Worm (Caenorhabditis elegans) whole organism, L4 larva: Measurements from ENCODE around the gene mmcm-1.

Experiments
- F10B5.3 ChIP-seq: sonication (generic microtip); optimal IDR thresholded peaks from 2 replicates; lab custom pipeline; 2016; ENCODE audit warnings: mild to moderate bottlenecking, missing genetic modification characterization, missing compliant biosample characterization
- F26F4.8 ChIP-seq: fragments of 200-800 bp; sonication (Bioruptor generic); conservative IDR thresholded peaks from 2 replicates; pipeline ENCODE4 v1.3.6; 2022; ENCODE audit warnings: missing genetic modification characterization, missing compliant biosample characterization
- F37D6.2 ChIP-seq: sonication (generic microtip); optimal IDR thresholded peaks from 2 replicates; lab custom pipeline; 2016; ENCODE audit warnings: mild to moderate bottlenecking, missing genetic modification characterization, missing compliant biosample characterization
- R02D3.7 ChIP-seq: fragments of 150-350 bp; sonication (generic microtip); optimal IDR thresholded peaks from 3 replicates; lab custom pipeline; 2014; ENCODE audit warnings: missing biosample characterization, missing genetic modification characterization
- T20F7.1 ChIP-seq: fragments of 200-800 bp; sonication (Bioruptor generic); optimal IDR thresholded peaks from 2 replicates; lab custom pipeline; 2018; ENCODE audit warnings: mild to moderate bottlenecking, missing genetic modification characterization, missing compliant biosample characterization
- ceh-28 ChIP-seq: fragments of 150-350 bp; optimal IDR thresholded peaks from 2 replicates; lab custom pipeline; 2014; ENCODE audit warnings: missing biosample characterization, missing genetic modification reagents, missing genetic modification characterization
- ceh-44 ChIP-seq: fragments of 200-800 bp; sonication (Bioruptor generic); IDR thresholded peaks from 2 replicates; pipeline ENCODE4 v1.3.6; 2022; ENCODE audit warnings: missing genetic modification reagents, missing genetic modification characterization, missing compliant biosample characterization
- ceh-62 ChIP-seq: sonication (generic microtip); optimal IDR thresholded peaks from 2 replicates; lab custom pipeline; 2017; ENCODE audit warnings: missing biosample characterization, missing genetic modification characterization
- ceh-82 ChIP-seq: sonication (generic microtip); optimal IDR thresholded peaks from 2 replicates; lab custom pipeline; 2017; ENCODE audit warnings: missing biosample characterization, missing genetic modification characterization
- ces-1 ChIP-seq: fragments of 150-350 bp; sonication (generic microtip); optimal IDR thresholded peaks from 4 replicates; lab custom pipeline; 2014; ENCODE audit warnings: missing biosample characterization, missing genetic modification reagents, missing genetic modification characterization
- cey-2 ChIP-seq: sonication (generic microtip); optimal IDR thresholded peaks from 3 replicates; lab custom pipeline; 2017; ENCODE audit warnings: missing genetic modification characterization, mild to moderate bottlenecking, missing compliant biosample characterization, antibody characterized with exemption, borderline replicate concordance; ENCODE audit not compliant: insufficient read depth
- daf-19 ChIP-seq: fragments of 200-800 bp; sonication (Bioruptor generic); conservative IDR thresholded peaks from 2 replicates; pipeline ENCODE4 v1.3.6; 2022; ENCODE audit warnings: missing genetic modification characterization, missing compliant biosample characterization
- daf-8 ChIP-seq: fragments of 200-800 bp; sonication (Bioruptor generic); IDR thresholded peaks from 2 replicates; pipeline ENCODE4 v1.3.6; 2022; ENCODE audit warnings: missing genetic modification characterization, missing compliant biosample characterization
- egl-27 ChIP-seq: sonication (generic microtip); optimal IDR thresholded peaks from 3 replicates; lab custom pipeline; 2017; ENCODE audit warnings: missing biosample characterization, missing genetic modification reagents, missing genetic modification characterization
- egl-43 ChIP-seq: fragments of 200-800 bp; sonication (Bioruptor generic); IDR thresholded peaks from 2 replicates; pipeline ENCODE4 v1.3.6; 2022; ENCODE audit warnings: missing genetic modification reagents, missing genetic modification characterization, missing compliant biosample characterization
- hlh-11 ChIP-seq: fragments of 200-800 bp; sonication (Bioruptor generic); optimal IDR thresholded peaks from 2 replicates; lab custom pipeline; 2018; ENCODE audit warnings: mild to moderate bottlenecking, missing genetic modification characterization, missing compliant biosample characterization
- hlh-30 ChIP-seq: sonication (generic microtip); optimal IDR thresholded peaks from 2 replicates; lab custom pipeline; 2017; ENCODE audit warnings: antibody characterized with exemption, mild to moderate bottlenecking, missing genetic modification characterization, missing compliant biosample characterization; ENCODE audit not compliant: insufficient read depth
- lin-13 ChIP-seq: fragments of 150-350 bp; optimal IDR thresholded peaks from 2 replicates; lab custom pipeline; 2014; ENCODE audit warnings: missing biosample characterization, missing genetic modification reagents, missing genetic modification characterization
- lin-15B ChIP-seq: fragments of 150-350 bp; sonication (generic microtip); optimal IDR thresholded peaks from 3 replicates; lab custom pipeline; 2014; ENCODE audit warnings: missing biosample characterization, missing genetic modification characterization
- lin-29 ChIP-seq: fragments of 200-800 bp; sonication (Bioruptor generic); IDR thresholded peaks from 2 replicates; pipeline ENCODE4 v1.3.6; 2022; ENCODE audit warnings: missing genetic modification reagents, missing genetic modification characterization, missing compliant biosample characterization
- lir-3 ChIP-seq: sonication (generic microtip); optimal IDR thresholded peaks from 2 replicates; lab custom pipeline; 2016; ENCODE audit warnings: mild to moderate bottlenecking, missing genetic modification characterization, missing compliant biosample characterization
- lsy-2 ChIP-seq, 2 experiments: fragments of 150-350 bp in 1 of 2; sonication (generic microtip) in 1 of 2; optimal IDR thresholded peaks; 2 replicates each; lab custom pipeline; 2014 to 2017; ENCODE audit warnings: missing biosample characterization in 2 of 2, missing genetic modification characterization in 2 of 2
- madf-5 ChIP-seq, 2 experiments: fragments of 200-800 bp; sonication (Bioruptor generic); IDR thresholded peaks; 2 replicates each; pipeline ENCODE4 v1.3.6; 2022; ENCODE audit warnings: missing compliant biosample characterization in 2 of 2, missing genetic modification characterization in 2 of 2
- mdl-1 ChIP-seq, 2 experiments: fragments of 150-350 bp in 1 of 2; sonication (generic microtip) in 1 of 2; optimal IDR thresholded peaks; 2 replicates each; lab custom pipeline; 2014 to 2017; ENCODE audit warnings: missing biosample characterization in 2 of 2, missing genetic modification characterization in 2 of 2
- mep-1 ChIP-seq: fragments of 150-350 bp; sonication (generic microtip); optimal IDR thresholded peaks from 3 replicates; lab custom pipeline; 2014; ENCODE audit warnings: missing biosample characterization, missing genetic modification characterization
- mes-2 ChIP-seq: sonication (generic microtip); optimal IDR thresholded peaks from 2 replicates; lab custom pipeline; 2016; ENCODE audit warnings: missing genotype, mild to moderate bottlenecking, missing genetic modification characterization, missing compliant biosample characterization; ENCODE audit not compliant: poor library complexity, severe bottlenecking
- mxl-2 ChIP-seq: fragments of 200-800 bp; sonication (Bioruptor generic); conservative IDR thresholded peaks from 2 replicates; pipeline ENCODE4 v1.3.6; 2022; ENCODE audit warnings: missing genetic modification reagents, missing genetic modification characterization, missing compliant biosample characterization
- mxl-3 ChIP-seq: fragments of 200-800 bp; sonication (Bioruptor generic); optimal IDR thresholded peaks from 2 replicates; lab custom pipeline; 2018; ENCODE audit warnings: mild to moderate bottlenecking, missing genetic modification characterization, missing compliant biosample characterization
- nhr-11 ChIP-seq: fragments of 150-350 bp; optimal IDR thresholded peaks from 2 replicates; lab custom pipeline; 2014; ENCODE audit warnings: missing biosample characterization, missing genetic modification characterization
- nhr-48 ChIP-seq: sonication (generic microtip); optimal IDR thresholded peaks from 2 replicates; lab custom pipeline; 2016; ENCODE audit warnings: mild to moderate bottlenecking, missing genetic modification characterization, missing compliant biosample characterization
- nhr-6 ChIP-seq: fragments of 150-350 bp; optimal IDR thresholded peaks from 2 replicates; lab custom pipeline; 2014; ENCODE audit warnings: missing biosample characterization, missing genetic modification characterization
- nhr-76 ChIP-seq: fragments of 150-350 bp; optimal IDR thresholded peaks from 2 replicates; lab custom pipeline; 2014; ENCODE audit warnings: missing biosample characterization, missing genetic modification characterization
- nhr-77 ChIP-seq: fragments of 150-350 bp; optimal IDR thresholded peaks from 2 replicates; lab custom pipeline; 2014; ENCODE audit warnings: missing biosample characterization, missing genetic modification characterization
- pha-4 ChIP-seq, 2 experiments: fragments of 150-350 bp in 1 of 2; fragments of 200-800 bp in 1 of 2; sonication (Bioruptor generic) in 1 of 2; IDR thresholded peaks in 1 of 2; optimal IDR thresholded peaks in 1 of 2; 2 replicates each; pipeline versions ENCODE4 v1.3.6 to Lab custom; 2014 to 2022; ENCODE audit warnings: missing genetic modification characterization in 2 of 2, missing genetic modification reagents in 2 of 2, missing biosample characterization in 1 of 2, missing compliant biosample characterization in 1 of 2
- saeg-2 ChIP-seq: fragments of 200-800 bp; sonication (Bioruptor generic); IDR thresholded peaks from 2 replicates; pipeline ENCODE4 v1.3.6; 2022; ENCODE audit warnings: missing genetic modification reagents, missing genetic modification characterization, missing compliant biosample characterization
- set-16 ChIP-seq: fragments of 200-800 bp; sonication (Bioruptor generic); IDR thresholded peaks from 2 replicates; pipeline ENCODE4 v1.3.6; 2022; ENCODE audit warnings: missing genetic modification reagents, missing genetic modification characterization, missing compliant biosample characterization
- snpc-4 ChIP-seq: fragments of 150-350 bp; optimal IDR thresholded peaks from 2 replicates; lab custom pipeline; 2014; ENCODE audit warnings: missing biosample characterization, missing genetic modification characterization
- tag-97 ChIP-seq: fragments of 200-800 bp; sonication (Bioruptor generic); IDR thresholded peaks from 2 replicates; pipeline ENCODE4 v1.3.6; 2022; ENCODE audit warnings: missing genetic modification characterization, missing compliant biosample characterization
- tra-1 ChIP-seq: fragments of 200-800 bp; sonication (Bioruptor generic); IDR thresholded peaks from 2 replicates; pipeline ENCODE4 v1.3.6; 2022; ENCODE audit warnings: missing genetic modification reagents, missing genetic modification characterization, missing compliant biosample characterization
- unc-130 ChIP-seq: sonication (generic microtip); optimal IDR thresholded peaks from 2 replicates; lab custom pipeline; 2016; ENCODE audit warnings: missing genetic modification reagents, missing genetic modification characterization, missing compliant biosample characterization
- vab-7 ChIP-seq: fragments of 200-800 bp; sonication (Bioruptor generic); IDR thresholded peaks from 2 replicates; pipeline ENCODE4 v1.3.6; 2022; ENCODE audit warnings: missing genetic modification reagents, missing genetic modification characterization, missing compliant biosample characterization
- zip-11 ChIP-seq: fragments of 200-800 bp; sonication (Bioruptor generic); IDR thresholded peaks from 2 replicates; pipeline ENCODE4 v1.3.6; 2022; ENCODE audit warnings: missing genetic modification characterization, missing compliant biosample characterization
- ztf-11 ChIP-seq: fragments of 150-350 bp; optimal IDR thresholded peaks from 2 replicates; lab custom pipeline; 2014; ENCODE audit warnings: missing biosample characterization, missing genetic modification characterization
- ztf-7 ChIP-seq: fragments of 150-350 bp; optimal IDR thresholded peaks from 2 replicates; lab custom pipeline; 2014; ENCODE audit warnings: missing biosample characterization, missing genetic modification characterization

Gene mmcm-1

DNA sequence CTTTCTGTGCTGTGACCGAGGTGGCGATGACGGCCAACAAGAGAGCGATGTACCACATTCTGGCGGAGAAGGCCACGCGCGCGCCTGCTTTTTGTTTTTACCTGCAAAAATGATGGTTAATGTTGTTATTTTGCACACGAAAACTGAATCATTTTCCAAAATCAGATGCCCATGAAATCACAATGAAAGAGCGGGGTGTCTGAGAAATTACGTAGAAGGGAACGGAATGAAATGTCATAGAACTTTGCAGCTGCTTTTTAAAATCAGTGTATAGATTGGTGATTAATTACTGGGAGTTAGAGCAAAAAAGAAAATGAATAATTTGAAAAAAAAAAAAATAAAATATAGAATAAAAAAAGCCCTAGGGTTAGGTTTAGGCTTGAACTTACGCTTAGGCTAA, 28.3 kb upstream of the mmcm-1 start, which contains the start of gene npl-10:
TSS of gene npl-10 (minus strand) at position 101 of the 400 bp plus-strand sequence.
- TF ChIP-seq hlh-11 (tag; lab: Kevin White, UChicago) (no peak), hlh-30 (tag; lab: Kevin White, UChicago) (no peak), madf-5 (GFP tag; IDR thresholded peaks at IDR 0.05; lab: Robert Waterston, UW) (no peak), ztf-7 (tag; lab: Kevin White, UChicago) (no peak), vab-7 (GFP tag; lab: Robert Waterston, UW) (no peak), mxl-2 (no peak), saeg-2 (GFP tag; lab: Robert Waterston, UW) (no peak), ceh-28 (tag; lab: Kevin White, UChicago) (no peak), ceh-82 (tag; lab: Kevin White, UChicago) (no peak), nhr-6 (no peak), egl-27 (no peak), lin-29 (GFP tag; lab: Robert Waterston, UW) (no peak), ceh-62 (no peak), ztf-11 (no peak), F26F4.8 (GFP tag; lab: Robert Waterston, UW) (no peak), ces-1 (GFP tag; lab: Kevin White, UChicago) (no peak)

DNA sequence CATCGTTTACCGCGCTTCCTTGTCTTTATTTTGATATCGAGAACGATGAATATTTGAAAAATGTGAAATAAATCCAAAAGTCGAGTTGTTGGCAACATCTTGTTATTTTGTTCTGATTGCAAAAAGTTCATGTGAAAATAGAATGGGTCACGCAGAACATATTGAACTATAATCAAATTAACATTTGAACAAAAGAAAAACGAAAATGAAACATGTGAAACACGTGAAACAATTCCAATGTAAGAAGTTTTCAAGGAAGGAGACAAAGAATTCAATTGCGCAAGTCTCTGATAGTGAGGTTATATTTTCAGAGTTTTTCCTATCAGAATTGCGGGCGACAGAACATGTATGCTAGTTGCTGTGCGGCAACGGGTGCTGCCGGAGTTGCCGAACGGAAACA, 23.9 kb upstream of the mmcm-1 start, which contains the start of gene F37A8.2:
TSS of gene F37A8.2 (minus strand) at position 101 of the 400 bp plus-strand sequence.
- TF ChIP-seq mxl-3 (no peak), mes-2 (tag; lab: Kevin White, UChicago) (no peak), snpc-4 (tag; lab: Kevin White, UChicago) (no peak), lsy-2 (tag; optimal IDR thresholded peaks at IDR 0.05; lab: Kevin White, UChicago) (no peak), hlh-11 (tag; lab: Kevin White, UChicago) (no peak), nhr-77 (tag; lab: Kevin White, UChicago) (no peak), lir-3 (no peak), tag-97 (GFP tag; lab: Robert Waterston, UW) (no peak), R02D3.7 (tag; lab: Kevin White, UChicago) (no peak), T20F7.1 (GFP tag; lab: Kevin White, UChicago) (no peak), daf-8 (no peak), nhr-11 (tag; lab: Kevin White, UChicago) (no peak), mdl-1 (tag; optimal IDR thresholded peaks at IDR 0.05; lab: Kevin White, UChicago) (no peak), unc-130 (GFP tag; lab: Kevin White, UChicago) (no peak), ceh-44 (GFP tag; lab: Robert Waterston, UW) (no peak), nhr-48 (no peak), cey-2 (tag; lab: Kevin White, UChicago) (no peak), lin-13 (no peak), lin-15B (tag; lab: Kevin White, UChicago) (no peak)

- TF ChIP-seq mep-1 (tag; lab: Kevin White, UChicago), result no peak
- no peak for TF ChIP-seq egl-43
- TF ChIP-seq F37D6.2, result no peak
- no peak for TF ChIP-seq ces-1 (GFP tag; lab: Kevin White, UChicago)
- TF ChIP-seq nhr-76, result no peak
- TF ChIP-seq F10B5.3, result no peak
- no peak for TF ChIP-seq set-16
- no peak for TF ChIP-seq tra-1 (GFP tag; lab: Robert Waterston, UW)
- TF ChIP-seq mes-2 (tag; lab: Kevin White, UChicago), result no peak
- TF ChIP-seq pha-4 (GFP tag; IDR thresholded peaks at IDR 0.05; lab: Robert Waterston, UW), result no peak
- no peak for TF ChIP-seq pha-4 (tag; optimal IDR thresholded peaks at IDR 0.05; lab: Kevin White, UChicago)
- TF ChIP-seq ceh-28 (tag; lab: Kevin White, UChicago), result no peak
- TF ChIP-seq ceh-44 (GFP tag; lab: Robert Waterston, UW), result no peak
- TF ChIP-seq zip-11, result no peak
- no peak for TF ChIP-seq lir-3
- no peak for TF ChIP-seq daf-19 (GFP tag; lab: Robert Waterston, UW)
Measured at ce11 chrIII:3928136-3928535, 20.6 kb upstream of the mmcm-1 start, which contains the start of gene F37A8.1. TSS of gene F37A8.1 (plus strand) at chrIII:3928436.
